Worm (Caenorhabditis elegans): ENCODE data around the gene gtbp-1.
A peak's percentile ranks its signal among the peaks of the same experiment; 100 is the strongest.

Gene gtbp-1

DNA sequence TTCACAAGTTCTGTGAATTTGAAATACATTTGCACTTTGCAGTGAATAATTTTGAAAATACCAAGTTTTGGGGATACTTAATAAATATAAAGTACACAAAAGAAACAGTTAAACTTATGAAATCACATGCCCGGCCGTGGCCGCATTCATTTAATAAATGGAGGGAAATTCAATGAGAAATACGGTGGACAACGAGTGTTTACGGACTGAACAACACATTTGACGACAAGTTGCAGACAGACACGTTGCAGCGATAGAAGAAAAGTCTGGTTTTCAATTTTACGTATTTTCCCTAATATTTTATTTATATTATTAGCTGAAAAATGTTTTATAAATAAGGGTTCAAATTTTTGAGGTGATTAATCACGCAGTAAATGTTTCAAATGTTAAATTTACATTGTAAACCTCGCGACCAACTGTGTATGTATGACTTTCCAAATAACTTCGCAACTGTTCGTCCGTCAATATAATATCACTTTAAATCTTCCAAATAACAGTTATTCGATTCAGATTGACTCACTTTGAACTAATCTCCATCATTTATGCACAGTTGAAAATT is 22.8 kb upstream of the gtbp-1 start, which contains the start of gene copg-1 (continued):
- TF ChIP-seq Y67H2A.10 (GFP tag; conservative IDR thresholded peaks at IDR 0.05) (no peak), lir-1 (GFP tag; conservative IDR thresholded peaks at IDR 0.05) (no peak), atf-7 (tag; optimal IDR thresholded peaks at IDR 0.05) (no peak), ceh-79 (tag; optimal IDR thresholded peaks at IDR 0.05) (no peak), madf-8 (GFP tag; conservative IDR thresholded peaks at IDR 0.05) (0 out of 2 replicates have a peak, but pooled peaks have one; percentile 6), nfya-2 (GFP tag; IDR thresholded peaks at IDR 0.05) (no peak), dox-1 (GFP tag; IDR thresholded peaks at IDR 0.05) (peak; percentile 51), Y79H2A.3 (GFP tag; conservative IDR thresholded peaks at IDR 0.05) (no peak), lsl-1 (GFP tag; optimal IDR thresholded peaks at IDR 0.05) (peak; percentile 67), bed-1 (GFP tag; IDR thresholded peaks at IDR 0.05) (no peak), K12H6.12 (tag; optimal IDR thresholded peaks at IDR 0.05) (peak; percentile 22), ztf-3 (GFP tag; optimal IDR thresholded peaks at IDR 0.05) (no peak), efl-1 (GFP tag; optimal IDR thresholded peaks at IDR 0.05) (peak; percentile 56), F10E7.11 (tag; optimal IDR thresholded peaks at IDR 0.05) (no peak), hmg-20 (GFP tag; IDR thresholded peaks at IDR 0.05) (no peak), rpc-1 (optimal IDR thresholded peaks at IDR 0.05) (no peak), rpc-1 (tag; optimal IDR thresholded peaks at IDR 0.05) (no peak), F22D6.2 (tag; optimal IDR thresholded peaks at IDR 0.05) (no peak), attf-6 (GFP tag; IDR thresholded peaks at IDR 0.05) (no peak), snpc-3.4 (tag; optimal IDR thresholded peaks at IDR 0.05) (no peak), xnd-1 (tag; optimal IDR thresholded peaks at IDR 0.05) (no peak), chd-7 (tag; optimal IDR thresholded peaks at IDR 0.05) (no peak), Y56A3A.18 (GFP tag; IDR thresholded peaks at IDR 0.05) (no peak), rec-8 (tag; optimal IDR thresholded peaks at IDR 0.05) (no peak), F33H1.4 (GFP tag; IDR thresholded peaks at IDR 0.05) (peak; percentile 46), snpc-4 (GFP tag; optimal IDR thresholded peaks at IDR 0.05) (peak; percentile 4), snpc-4 (tag; optimal IDR thresholded peaks at IDR 0.05) (peak in 2 of 4 experiments; percentile 0 to 12), F55B11.4 (tag; optimal IDR thresholded peaks at IDR 0.05; ENCODE audit: borderline replicate concordance, insufficient read depth) (no peak), ceh-27 (GFP tag; optimal IDR thresholded peaks at IDR 0.05) (no peak), ceh-100 (GFP tag; IDR thresholded peaks at IDR 0.05) (no peak), ZK185.1 (tag; optimal IDR thresholded peaks at IDR 0.05; ENCODE audit: poor library complexity, severe bottlenecking) (no peak), F23B12.7 (tag; optimal IDR thresholded peaks at IDR 0.05; ENCODE audit: insufficient read depth) (peak; percentile 25), madf-10 (tag; optimal IDR thresholded peaks at IDR 0.05) (no peak), madf-6 (GFP tag; IDR thresholded peaks at IDR 0.05) (peak; percentile 58; the same call in 1 of the 2 replicates), lin-54 (GFP tag; optimal IDR thresholded peaks at IDR 0.05) (peak; percentile 14), cebp-1 (GFP tag; IDR thresholded peaks at IDR 0.05) (no peak), cebp-1 (tag; optimal IDR thresholded peaks at IDR 0.05) (peak; percentile 67), K11D2.4 (GFP tag; IDR thresholded peaks at IDR 0.05) (no peak), T26A5.8 (tag; optimal IDR thresholded peaks at IDR 0.05) (no peak), sea-2 (GFP tag; IDR thresholded peaks at IDR 0.05) (no peak), Y53F4B.3 (GFP tag; IDR thresholded peaks at IDR 0.05) (no peak), unc-130 (GFP tag; optimal IDR thresholded peaks at IDR 0.05) (no peak), B0035.1 (tag; optimal IDR thresholded peaks at IDR 0.05) (no peak), nhr-179 (tag; optimal IDR thresholded peaks at IDR 0.05) (no peak), F49E8.2 (tag; optimal IDR thresholded peaks at IDR 0.05; ENCODE audit: insufficient read depth) (no peak), B0336.3 (GFP tag; IDR thresholded peaks at IDR 0.05) (no peak), ztf-28 (GFP tag; IDR thresholded peaks at IDR 0.05) (no peak), F39B2.1 (GFP tag; IDR thresholded peaks at IDR 0.05) (no peak), tbp1 (GFP tag; optimal IDR thresholded peaks at IDR 0.05) (peak; percentile 14)

Data from whole organism, young adult.